Worm (Caenorhabditis elegans) whole organism, L4/young adult: ENCODE data around the gene gnrr-3.

Experiments used
- W03F9.2 ChIP-seq: fragments of 150-350 bp; optimal IDR thresholded peaks from 2 replicates; lab custom pipeline; 2014; ENCODE audit warnings: missing biosample characterization, missing genetic modification characterization
- dao-5 ChIP-seq: sonication (generic microtip); optimal IDR thresholded peaks from 2 replicates; lab custom pipeline; 2016; ENCODE audit warnings: missing genotype, missing genetic modification characterization, moderate library complexity, missing compliant biosample characterization
- him-1 ChIP-seq: sonication (generic microtip); optimal IDR thresholded peaks from 2 replicates; lab custom pipeline; 2016; ENCODE audit warnings: missing genotype, missing genetic modification reagents, missing genetic modification characterization, missing compliant biosample characterization

- TF ChIP-seq him-1 (tag; lab: Kevin White, UChicago) (no peak), dao-5 (tag; lab: Kevin White, UChicago) (no peak), W03F9.2 (tag; lab: Kevin White, UChicago) (no peak)
These were observed 21.7 kb upstream of the gnrr-3 start, which contains the start of gene mkk-4 for ce11 chrX:10027556-10027955.
